Worm (Caenorhabditis elegans): ENCODE results near the gene cox-6A.

ce11 chrIII:5051949-5052348 is 29.6 kb upstream of the cox-6A start, which contains the start of gene C45G9.15:
- TF ChIP-seq him-1 (tag; optimal IDR thresholded peaks at IDR 0.05) (no peak), dao-5 (tag; optimal IDR thresholded peaks at IDR 0.05) (no peak)

Data from whole organism, L4/young adult.